Worm (Caenorhabditis elegans): Measurements from ENCODE around the gene odd-1.

ce11 chrIII:7067385-7067896 lies 40.7 kb upstream of the odd-1 start, which contains the start of gene ger-1:
- TF ChIP-seq scrt-1 (GFP tag; IDR thresholded peaks at IDR 0.05) (no peak), ama-1 (optimal IDR thresholded peaks at IDR 0.05) (no peak), flt-1 (GFP tag; IDR thresholded peaks at IDR 0.05) (no peak), tbx-11 (GFP tag; IDR thresholded peaks at IDR 0.05) (no peak), B0310.2 (tag; optimal IDR thresholded peaks at IDR 0.05) (no peak), tbx-37 (GFP tag; conservative IDR thresholded peaks at IDR 0.05) (no peak), ceh-36 (tag; optimal IDR thresholded peaks at IDR 0.05) (no peak), sea-1 (GFP tag; conservative IDR thresholded peaks at IDR 0.05) (no peak), aly-1 (tag; optimal IDR thresholded peaks at IDR 0.05) (no peak), hmg-4 (GFP tag; optimal IDR thresholded peaks at IDR 0.05) (no peak), F13C5.2 (tag; optimal IDR thresholded peaks at IDR 0.05) (no peak), hmbx-1 (tag; optimal IDR thresholded peaks at IDR 0.05) (no peak), pes-1 (GFP tag; IDR thresholded peaks at IDR 0.05) (no peak)
